Fruit fly (Drosophila melanogaster): ENCODE results near the gene AMPKalpha.

The AMPKalpha gene

dm6 chrX:1411225-1411932, 36.0 kb downstream of the AMPKalpha start:
- no peak for TF ChIP-seq noc (tag; optimal IDR thresholded peaks at IDR 0.05)

dm6 chrX:1414269-1414668, 38.9 kb downstream of the AMPKalpha start:
- TF ChIP-seq noc (tag; optimal IDR thresholded peaks at IDR 0.05), result no peak

Measured in whole organism, larva.